Worm (Caenorhabditis elegans) whole organism, L1 larva: ENCODE results near the gene grl-1.
A peak's percentile ranks its signal among the peaks of the same experiment; 100 is the strongest.

Source experiments
- C04F5.9 ChIP-seq: sonication (generic microtip); optimal IDR thresholded peaks from 2 replicates; lab custom pipeline; 2016; ENCODE audit warnings: missing genetic modification characterization, missing compliant biosample characterization
- C16A3.4 ChIP-seq: fragments of 150-350 bp; optimal IDR thresholded peaks from 2 replicates; lab custom pipeline; 2014; ENCODE audit warnings: missing biosample characterization, missing genetic modification characterization
- F16B12.6 ChIP-seq: fragments of 150-350 bp; optimal IDR thresholded peaks from 2 replicates; lab custom pipeline; 2014; ENCODE audit warnings: missing biosample characterization, missing genetic modification characterization
- Y116A8C.19 ChIP-seq: sonication (generic microtip); optimal IDR thresholded peaks from 2 replicates; lab custom pipeline; 2016; ENCODE audit warnings: missing compliant biosample characterization, missing genetic modification characterization, borderline replicate concordance
- aha-1 ChIP-seq: fragments of 150-350 bp; optimal IDR thresholded peaks from 2 replicates; lab custom pipeline; 2014; ENCODE audit warnings: missing biosample characterization, missing genetic modification characterization
- ama-1 ChIP-seq: fragments of 150-350 bp; optimal IDR thresholded peaks from 2 replicates; lab custom pipeline; 2014
- ceh-63 ChIP-seq: fragments of 200-800 bp; sonication (Bioruptor generic); optimal IDR thresholded peaks from 2 replicates; lab custom pipeline; 2018; ENCODE audit warnings: mild to moderate bottlenecking, missing genetic modification characterization, missing compliant biosample characterization
- ceh-82 ChIP-seq, 3 experiments: fragments of 150-350 bp in 1 of 3; sonication (generic microtip) in 2 of 3; optimal IDR thresholded peaks; 2 replicates each; lab custom pipeline; 2014 to 2017; ENCODE audit warnings: missing biosample characterization in 3 of 3, missing genetic modification characterization in 3 of 3
- dpl-1 ChIP-seq, 3 experiments: fragments of 150-350 bp in 2 of 3; sonication (generic microtip) in 1 of 3; optimal IDR thresholded peaks; 2 replicates each; lab custom pipeline; 2014 to 2017; ENCODE audit warnings: missing biosample characterization in 3 of 3, missing genetic modification characterization in 3 of 3, missing genetic modification reagents in 3 of 3
- dsc-1 ChIP-seq: sonication (generic microtip); optimal IDR thresholded peaks from 2 replicates; lab custom pipeline; 2016; ENCODE audit warnings: mild to moderate bottlenecking, missing genetic modification characterization, missing compliant biosample characterization
- efl-1 ChIP-seq, 4 experiments: fragments of 150-350 bp; optimal IDR thresholded peaks in 3 of 4; peaks in 1 of 4; 1 replicate in 1 of 4; 2 replicates in 3 of 4; lab custom pipeline; 2014; ENCODE audit warnings: missing biosample characterization in 2 of 4, missing genetic modification characterization in 2 of 4, missing genetic modification reagents in 2 of 4
- egl-27 ChIP-seq, 2 experiments: fragments of 150-350 bp in 1 of 2; sonication (generic microtip); optimal IDR thresholded peaks; 3 replicates each; lab custom pipeline; 2017 to 2018; ENCODE audit warnings: missing biosample characterization in 2 of 2, missing genetic modification characterization in 2 of 2, missing genetic modification reagents in 2 of 2
- elt-3 ChIP-seq, 6 experiments: fragments of 150-350 bp in 1 of 6; sonication (generic microtip); optimal IDR thresholded peaks; 2 replicates each; lab custom pipeline; 2017 to 2018; ENCODE audit warnings: missing biosample characterization in 6 of 6, missing genetic modification characterization in 6 of 6, inconsistent platforms in 1 of 6
- fkh-10 ChIP-seq: sonication (generic microtip); optimal IDR thresholded peaks from 2 replicates; lab custom pipeline; 2017; ENCODE audit warnings: missing biosample characterization, missing genetic modification reagents, missing genetic modification characterization
- fkh-4 ChIP-seq: sonication (generic microtip); optimal IDR thresholded peaks from 2 replicates; lab custom pipeline; 2016; ENCODE audit warnings: missing compliant biosample characterization, missing genetic modification characterization, borderline replicate concordance
- fkh-8 ChIP-seq: sonication (generic microtip); optimal IDR thresholded peaks from 2 replicates; lab custom pipeline; 2016; ENCODE audit warnings: mild to moderate bottlenecking, missing genetic modification characterization, missing compliant biosample characterization
- hlh-17 ChIP-seq: fragments of 200-800 bp; sonication (Bioruptor generic); optimal IDR thresholded peaks from 2 replicates; lab custom pipeline; 2018; ENCODE audit warnings: missing genetic modification characterization, mild to moderate bottlenecking, missing compliant biosample characterization, moderate library complexity, borderline replicate concordance
- hlh-4 ChIP-seq: sonication (generic microtip); optimal IDR thresholded peaks from 2 replicates; lab custom pipeline; 2016; ENCODE audit warnings: mild to moderate bottlenecking, missing genetic modification characterization, missing compliant biosample characterization
- hpl-2 ChIP-seq: fragments of 150-350 bp; optimal IDR thresholded peaks from 2 replicates; lab custom pipeline; 2014; ENCODE audit warnings: missing biosample characterization, missing genetic modification reagents, missing genetic modification characterization
- irx-1 ChIP-seq: sonication (generic microtip); optimal IDR thresholded peaks from 2 replicates; lab custom pipeline; 2016; ENCODE audit warnings: missing genetic modification characterization, missing compliant biosample characterization
- lin-13 ChIP-seq: fragments of 150-350 bp; optimal IDR thresholded peaks from 2 replicates; lab custom pipeline; 2014; ENCODE audit warnings: missing biosample characterization, missing genetic modification reagents, missing genetic modification characterization
- lin-15B ChIP-seq: fragments of 150-350 bp; sonication (generic microtip); optimal IDR thresholded peaks from 3 replicates; lab custom pipeline; 2014; ENCODE audit warnings: missing biosample characterization, missing genetic modification characterization
- lin-35 ChIP-seq, 2 experiments: fragments of 150-350 bp; optimal IDR thresholded peaks; 2 replicates each; lab custom pipeline; 2014; ENCODE audit warnings: missing biosample characterization in 2 of 2, missing genetic modification characterization in 2 of 2, missing genetic modification reagents in 2 of 2
- lir-3 ChIP-seq: sonication (generic microtip); optimal IDR thresholded peaks from 2 replicates; lab custom pipeline; 2016; ENCODE audit warnings: mild to moderate bottlenecking, missing genetic modification characterization, moderate library complexity, missing compliant biosample characterization; ENCODE audit not compliant: poor library complexity
- mef-2 ChIP-seq: fragments of 150-350 bp; optimal IDR thresholded peaks from 2 replicates; lab custom pipeline; 2014; ENCODE audit warnings: missing biosample characterization, missing genetic modification characterization
- mep-1 ChIP-seq: fragments of 150-350 bp; optimal IDR thresholded peaks from 2 replicates; lab custom pipeline; 2014; ENCODE audit warnings: missing biosample characterization, missing genetic modification characterization
- nhr-11 ChIP-seq: fragments of 150-350 bp; optimal IDR thresholded peaks from 2 replicates; lab custom pipeline; 2014; ENCODE audit warnings: missing biosample characterization, missing genetic modification characterization
- nhr-12 ChIP-seq: sonication (generic microtip); optimal IDR thresholded peaks from 2 replicates; lab custom pipeline; 2017; ENCODE audit warnings: missing biosample characterization, missing genetic modification characterization
- nhr-19 ChIP-seq: fragments of 200-800 bp; sonication (Bioruptor generic); conservative IDR thresholded peaks from 2 replicates; pipeline ENCODE4 v1.3.6; 2022; ENCODE audit warnings: missing genetic modification characterization, missing compliant biosample characterization
- nhr-237 ChIP-seq: fragments of 150-350 bp; optimal IDR thresholded peaks from 2 replicates; lab custom pipeline; 2014; ENCODE audit warnings: missing biosample characterization, missing genetic modification characterization
- nhr-28 ChIP-seq: fragments of 150-350 bp; optimal IDR thresholded peaks from 2 replicates; lab custom pipeline; 2014; ENCODE audit warnings: missing biosample characterization, missing genetic modification characterization
- nhr-47 ChIP-seq: sonication (generic microtip); optimal IDR thresholded peaks from 2 replicates; lab custom pipeline; 2016; ENCODE audit warnings: mild to moderate bottlenecking, missing genetic modification characterization, moderate library complexity, missing compliant biosample characterization
- nhr-76 ChIP-seq: sonication (generic microtip); optimal IDR thresholded peaks from 2 replicates; lab custom pipeline; 2017; ENCODE audit warnings: missing biosample characterization, missing genetic modification characterization
- nhr-85 ChIP-seq: sonication (generic microtip); peaks from one replicate; lab custom pipeline; 2016; ENCODE audit warnings: missing genetic modification characterization, inconsistent platforms, missing compliant biosample characterization
- pax-3 ChIP-seq: fragments of 200-800 bp; sonication (Bioruptor generic); optimal IDR thresholded peaks from 2 replicates; lab custom pipeline; 2018; ENCODE audit warnings: mild to moderate bottlenecking, missing genetic modification characterization, moderate library complexity, missing compliant biosample characterization
- pqm-1 ChIP-seq: sonication (generic microtip); optimal IDR thresholded peaks from 3 replicates; lab custom pipeline; 2017; ENCODE audit warnings: missing biosample characterization, missing genetic modification characterization
- rnt-1 ChIP-seq: sonication (generic microtip); optimal IDR thresholded peaks from 2 replicates; lab custom pipeline; 2016; ENCODE audit warnings: mild to moderate bottlenecking, missing genetic modification characterization, moderate library complexity, missing compliant biosample characterization
- snpc-4 ChIP-seq: fragments of 150-350 bp; optimal IDR thresholded peaks from 2 replicates; lab custom pipeline; 2014; ENCODE audit warnings: missing biosample characterization, missing genetic modification characterization
- snu-23 ChIP-seq: sonication (generic microtip); optimal IDR thresholded peaks from 2 replicates; lab custom pipeline; 2016; ENCODE audit warnings: missing genetic modification characterization, missing compliant biosample characterization
- sptf-1 ChIP-seq: fragments of 150-350 bp; optimal IDR thresholded peaks from 2 replicates; lab custom pipeline; 2014; ENCODE audit warnings: missing biosample characterization, missing genetic modification characterization
- tbx-2 ChIP-seq: sonication (generic microtip); optimal IDR thresholded peaks from 2 replicates; lab custom pipeline; 2016; ENCODE audit warnings: missing genetic modification characterization, missing compliant biosample characterization
- tlp-1 ChIP-seq: fragments of 150-350 bp; optimal IDR thresholded peaks from 2 replicates; lab custom pipeline; 2014; ENCODE audit warnings: missing biosample characterization, missing genetic modification characterization
- unc-130 ChIP-seq: fragments of 150-350 bp; optimal IDR thresholded peaks from 2 replicates; lab custom pipeline; 2017; ENCODE audit warnings: missing biosample characterization, missing genetic modification characterization, inconsistent platforms
- unc-62 ChIP-seq: fragments of 150-350 bp; optimal IDR thresholded peaks from 2 replicates; lab custom pipeline; 2014; ENCODE audit warnings: missing biosample characterization, missing genetic modification reagents, missing genetic modification characterization
- unc-86 ChIP-seq: sonication (generic microtip); optimal IDR thresholded peaks from 2 replicates; lab custom pipeline; 2016; ENCODE audit warnings: missing genetic modification characterization, missing compliant biosample characterization
- unc-98 ChIP-seq: fragments of 200-800 bp; sonication (Bioruptor generic); IDR thresholded peaks from 2 replicates; pipeline ENCODE4 v1.3.6; 2022; ENCODE audit warnings: missing genetic modification characterization, missing compliant biosample characterization
- vab-15 ChIP-seq: sonication (generic microtip); optimal IDR thresholded peaks from 2 replicates; lab custom pipeline; 2017; ENCODE audit warnings: missing genotype, mild to moderate bottlenecking, missing genetic modification characterization, missing compliant biosample characterization
- xbp-1 ChIP-seq: sonication (generic microtip); optimal IDR thresholded peaks from 2 replicates; lab custom pipeline; 2016; ENCODE audit warnings: missing genetic modification characterization, missing compliant biosample characterization
- ztf-11 ChIP-seq, 2 experiments: sonication (generic microtip); optimal IDR thresholded peaks; 2 replicates each; lab custom pipeline; 2016 to 2017; ENCODE audit warnings: missing genetic modification characterization in 2 of 2, missing biosample characterization in 1 of 2, missing compliant biosample characterization in 1 of 2

Gene grl-1

DNA sequence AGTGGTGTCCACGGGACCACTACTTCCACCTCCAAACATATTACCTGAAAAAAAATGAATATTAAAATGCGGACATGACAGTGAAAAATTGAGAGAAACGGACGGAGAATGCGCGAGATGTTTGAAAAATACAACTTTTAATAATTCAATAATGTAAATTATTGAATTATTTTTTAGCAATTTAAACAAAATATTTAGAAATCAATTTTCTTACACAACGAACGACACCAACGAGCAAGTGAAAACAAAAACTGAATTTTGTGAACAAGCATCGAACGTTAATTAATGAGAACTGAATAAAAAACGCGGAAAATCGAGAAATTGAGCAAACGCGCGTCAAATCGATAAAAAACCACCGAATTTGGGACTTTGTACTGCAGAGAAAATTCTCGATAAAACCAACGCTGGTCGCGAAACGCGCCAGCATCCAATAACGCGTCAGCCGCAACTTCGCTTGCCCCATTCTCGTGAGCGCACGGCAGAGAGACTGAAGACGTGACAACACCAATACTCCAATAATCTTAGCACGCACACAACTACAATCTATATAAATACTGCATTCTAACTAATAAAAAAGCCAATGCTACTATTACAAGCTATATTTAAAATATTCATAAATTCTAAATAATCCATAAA, 28.7 kb downstream of the grl-1 start, which contains the start of the genes dnj-19 and nhr-47 (continued):
- TF ChIP-seq elt-3 (tag; optimal IDR thresholded peaks at IDR 0.05; lab: Kevin White, UChicago) (peak in 2 of 6 experiments; percentile 71 to 84), C04F5.9 (tag; lab: Kevin White, UChicago) (peak; percentile 28), pqm-1 (tag; lab: Kevin White, UChicago) (no peak), egl-27 (tag; optimal IDR thresholded peaks at IDR 0.05; lab: Kevin White, UChicago) (peak in 1 of 2 experiments; percentile 40), fkh-8 (tag; lab: Kevin White, UChicago) (peak; percentile 96), tbx-2 (tag; lab: Kevin White, UChicago) (peak; percentile 95), unc-86 (peak; percentile 94), nhr-28 (tag; lab: Kevin White, UChicago) (no peak), unc-62 (no peak), F16B12.6 (tag; lab: Kevin White, UChicago) (peak; percentile 59), dpl-1 (GFP tag; optimal IDR thresholded peaks at IDR 0.05; lab: Kevin White, UChicago) (peak; percentile 80 to 86 (median 86)), ceh-82 (tag; optimal IDR thresholded peaks at IDR 0.05; lab: Kevin White, UChicago) (peak; percentile 92 to 95 (median 94)), vab-15 (tag; lab: Kevin White, UChicago) (no peak), snu-23 (GFP tag; lab: Kevin White, UChicago) (peak; percentile 95), Y116A8C.19 (tag; lab: Kevin White, UChicago) (no peak), unc-130 (peak; percentile 73), lir-3 (peak; percentile 79), fkh-10 (peak; percentile 62), lin-15B (tag; lab: Kevin White, UChicago) (peak; percentile 77), efl-1 (optimal IDR thresholded peaks at IDR 0.05; lab: Kevin White, UChicago) (peak; percentile 88), efl-1 (GFP tag; optimal IDR thresholded peaks at IDR 0.05 in 1 of 2; lab: Kevin White, UChicago) (peak; percentile 81 to 98), lin-13 (GFP tag; lab: Kevin White, UChicago) (peak; percentile 87), snpc-4 (tag; lab: Kevin White, UChicago) (peak; percentile 79), sptf-1 (tag; lab: Kevin White, UChicago) (no peak), nhr-76 (tag; lab: Kevin White, UChicago) (no peak), aha-1 (tag; lab: Kevin White, UChicago) (peak; percentile 51), fkh-4 (tag; lab: Kevin White, UChicago) (peak; percentile 36), nhr-19 (GFP tag; lab: Robert Waterston, UW) (peak; percentile 95), unc-98 (GFP tag; lab: Robert Waterston, UW) (peak; percentile 17; the same call in 1 of the 2 replicates), nhr-85 (tag; lab: Kevin White, UChicago) (peak; percentile 89), nhr-11 (tag; lab: Kevin White, UChicago) (peak; percentile 82), nhr-237 (tag; lab: Kevin White, UChicago) (peak; percentile 29), pax-3 (tag; lab: Kevin White, UChicago) (peak; percentile 88), hpl-2 (GFP tag; lab: Kevin White, UChicago) (peak; percentile 59), mep-1 (peak; percentile 94), nhr-12 (tag; lab: Kevin White, UChicago) (peak; percentile 36), nhr-47 (tag; lab: Kevin White, UChicago) (no peak), ztf-11 (tag; optimal IDR thresholded peaks at IDR 0.05; lab: Kevin White, UChicago) (peak in 1 of 2 experiments; percentile 72), C16A3.4 (tag; lab: Kevin White, UChicago) (peak; percentile 88), ama-1 (lab: Kevin White, UChicago) (no peak), dsc-1 (tag; lab: Kevin White, UChicago) (peak; percentile 96), hlh-4 (tag; lab: Kevin White, UChicago) (no peak), ceh-63 (GFP tag; lab: Kevin White, UChicago) (no peak), hlh-17 (GFP tag; lab: Kevin White, UChicago) (no peak), tlp-1 (tag; lab: Kevin White, UChicago) (no peak), rnt-1 (tag; lab: Kevin White, UChicago) (peak; percentile 94), xbp-1 (tag; lab: Kevin White, UChicago) (peak; percentile 95), irx-1 (tag; lab: Kevin White, UChicago) (peak; percentile 88), lin-35 (GFP tag; optimal IDR thresholded peaks at IDR 0.05; lab: Kevin White, UChicago) (peak; percentile 87 to 90), mef-2 (tag; lab: Kevin White, UChicago) (no peak)
